Worm (Caenorhabditis elegans): ENCODE measurements around the gene nhr-255.
A peak's percentile ranks its signal among the peaks of the same experiment; 100 is the strongest.

DNA sequence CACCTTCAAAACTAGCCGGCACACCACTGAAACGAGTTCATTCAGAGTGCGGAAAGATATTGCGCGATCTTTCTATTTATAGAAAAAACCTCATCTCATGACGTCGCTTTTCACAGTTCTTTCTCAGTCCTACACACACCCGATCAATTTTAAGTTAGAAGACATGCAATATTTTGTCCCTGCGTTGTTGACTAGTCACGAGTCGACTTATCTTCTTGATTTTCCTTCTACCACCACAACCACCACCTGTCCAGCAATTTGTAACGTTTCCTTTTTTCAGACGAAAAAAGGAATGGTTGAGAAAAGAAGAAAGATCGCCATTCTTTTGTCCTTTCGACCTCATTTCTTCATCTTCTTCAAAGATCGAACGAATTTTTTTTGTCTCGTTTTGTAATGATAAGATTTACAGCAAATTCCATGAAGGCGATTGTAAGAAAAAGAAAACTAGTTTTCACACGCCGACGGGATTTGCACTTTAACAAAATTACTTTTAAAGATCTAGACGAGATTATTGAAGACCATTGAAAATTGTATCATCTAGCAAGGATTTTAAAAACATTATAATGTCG is 36.2 kb upstream of the nhr-255 start:
- TF ChIP-seq nhr-76 (tag; optimal IDR thresholded peaks at IDR 0.05) (no peak), pag-3 (tag; optimal IDR thresholded peaks at IDR 0.05; ENCODE audit: borderline replicate concordance, insufficient read depth) (no peak), ceh-8 (GFP tag; optimal IDR thresholded peaks at IDR 0.05) (no peak), ceh-82 (tag; optimal IDR thresholded peaks at IDR 0.05) (no peak), snpc-4 (tag; optimal IDR thresholded peaks at IDR 0.05) (no peak), mep-1 (tag; optimal IDR thresholded peaks at IDR 0.05) (peak; percentile 17), lsy-2 (tag; optimal IDR thresholded peaks at IDR 0.05) (peak; percentile 8 to 38), lin-39 (tag; optimal IDR thresholded peaks at IDR 0.05) (no peak)

All from whole organism, L1 larva.